Worm (Caenorhabditis elegans): ENCODE measurements around the gene dmsr-16.

dmsr-16 gene

ce11 chrV:6838599-6838998, 29.7 kb upstream of the dmsr-16 start, which contains the start of gene T15B7.15:
Gene T15B7.15 (minus strand): TSS chrV:6838665.
- TF ChIP-seq pha-4 (tag; optimal IDR thresholded peaks at IDR 0.05), result no peak
- TF ChIP-seq lin-32 (GFP tag; optimal IDR thresholded peaks at IDR 0.05), result no peak
- no peak for TF ChIP-seq unc-39 (tag; optimal IDR thresholded peaks at IDR 0.05)
- no peak for TF ChIP-seq elt-1 (tag; optimal IDR thresholded peaks at IDR 0.05; ENCODE audit: borderline replicate concordance, insufficient read depth)
- TF ChIP-seq mab-5 (tag; optimal IDR thresholded peaks at IDR 0.05), result no peak
- no peak for TF ChIP-seq hlh-1 (tag; optimal IDR thresholded peaks at IDR 0.05)
- no peak for TF ChIP-seq unc-62 (GFP tag; optimal IDR thresholded peaks at IDR 0.05)
- TF ChIP-seq zip-8 (tag; optimal IDR thresholded peaks at IDR 0.05), result no peak
- no peak for TF ChIP-seq lsy-2 (tag; optimal IDR thresholded peaks at IDR 0.05)
- no peak for TF ChIP-seq M03D4.4 (tag; optimal IDR thresholded peaks at IDR 0.05)
- no peak for TF ChIP-seq mls-2 (tag; optimal IDR thresholded peaks at IDR 0.05)
- no peak for TF ChIP-seq sem-2 (GFP tag; optimal IDR thresholded peaks at IDR 0.05)
- TF ChIP-seq lin-13 (tag; optimal IDR thresholded peaks at IDR 0.05), result no peak
- TF ChIP-seq ceh-43 (GFP tag; optimal IDR thresholded peaks at IDR 0.05), result no peak
- TF ChIP-seq cnd-1 (tag; optimal IDR thresholded peaks at IDR 0.05), result no peak
- no peak for TF ChIP-seq ceh-39 (tag; optimal IDR thresholded peaks at IDR 0.05)
- TF ChIP-seq tbx-8 (GFP tag; optimal IDR thresholded peaks at IDR 0.05), result no peak
- TF ChIP-seq drap-1 (GFP tag; optimal IDR thresholded peaks at IDR 0.05), result no peak
- no peak for TF ChIP-seq sptf-1 (tag; optimal IDR thresholded peaks at IDR 0.05)
- TF ChIP-seq mep-1 (tag; optimal IDR thresholded peaks at IDR 0.05), result no peak

DNA sequence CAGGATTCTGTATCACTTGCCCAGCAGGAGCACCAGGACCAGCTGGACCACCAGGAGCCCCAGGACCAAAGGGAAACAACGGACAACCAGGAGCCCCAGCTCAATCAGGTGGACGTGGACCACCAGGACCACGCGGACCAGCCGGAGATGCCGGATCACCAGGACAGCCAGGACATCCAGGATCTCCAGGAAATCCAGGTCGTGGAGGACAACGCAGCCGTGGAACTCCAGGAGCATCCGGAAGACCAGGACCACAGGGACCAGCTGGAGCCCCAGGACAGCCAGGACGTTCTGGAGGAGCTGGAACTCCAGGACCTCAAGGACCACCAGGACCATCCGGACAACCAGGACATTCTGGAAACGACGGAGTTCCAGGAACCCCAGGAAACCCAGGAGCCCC, 27.2 kb upstream of the dmsr-16 start:
- no peak for TF ChIP-seq snpc-4 (tag; optimal IDR thresholded peaks at IDR 0.05)
- no peak for TF ChIP-seq blmp-1 (tag; optimal IDR thresholded peaks at IDR 0.05)
- TF ChIP-seq zip-8 (tag; optimal IDR thresholded peaks at IDR 0.05), result no peak
- no peak for TF ChIP-seq ceh-43 (GFP tag; optimal IDR thresholded peaks at IDR 0.05)
- no peak for TF ChIP-seq elt-3 (tag; optimal IDR thresholded peaks at IDR 0.05)
- TF ChIP-seq bed-3 (GFP tag; optimal IDR thresholded peaks at IDR 0.05), result no peak
- no peak for TF ChIP-seq ham-2 (GFP tag; optimal IDR thresholded peaks at IDR 0.05)
- TF ChIP-seq lin-32 (GFP tag; optimal IDR thresholded peaks at IDR 0.05), result no peak
- no peak for TF ChIP-seq nhr-28 (tag; optimal IDR thresholded peaks at IDR 0.05)
- TF ChIP-seq flh-1 (GFP tag; optimal IDR thresholded peaks at IDR 0.05), result no peak
- TF ChIP-seq ces-1 (GFP tag; optimal IDR thresholded peaks at IDR 0.05), result no peak
- no peak for TF ChIP-seq unc-120 (tag; optimal IDR thresholded peaks at IDR 0.05; ENCODE audit: poor library complexity, severe bottlenecking)
- TF ChIP-seq mep-1 (tag; optimal IDR thresholded peaks at IDR 0.05), result no peak
- no peak for TF ChIP-seq ceh-83 (GFP tag; optimal IDR thresholded peaks at IDR 0.05)

DNA sequence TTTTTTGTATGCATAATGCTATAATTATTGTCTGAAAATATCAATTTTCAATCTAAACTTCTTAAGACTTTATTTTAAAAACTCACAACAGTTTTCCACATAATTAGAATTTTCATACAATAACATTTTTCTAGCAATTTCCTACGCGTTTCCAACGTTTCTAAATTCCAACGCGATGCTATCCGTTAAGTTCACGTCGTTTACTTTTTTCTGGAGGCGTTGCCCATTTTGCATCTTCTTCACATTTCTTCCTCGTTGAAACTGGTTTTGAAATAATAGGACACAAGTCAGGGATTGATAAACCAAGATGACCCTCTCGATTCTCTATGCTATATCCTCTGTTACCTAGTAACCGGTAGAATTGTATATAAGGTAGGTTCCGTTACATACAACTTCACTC, 26.4 kb upstream of the dmsr-16 start, which contains the start of the genes T15B7.14 and col-143:
Gene T15B7.14 (minus strand): TSS at position 101 of the 400 bp plus-strand sequence.
Gene col-143 (plus strand): TSS at position 394 of the 400 bp plus-strand sequence.
- TF ChIP-seq nhr-76 (tag; optimal IDR thresholded peaks at IDR 0.05) (no peak), lin-32 (GFP tag; optimal IDR thresholded peaks at IDR 0.05) (no peak), M03D4.4 (tag; optimal IDR thresholded peaks at IDR 0.05) (no peak), mab-5 (tag; optimal IDR thresholded peaks at IDR 0.05) (no peak), drap-1 (GFP tag; optimal IDR thresholded peaks at IDR 0.05) (no peak), cnd-1 (tag; optimal IDR thresholded peaks at IDR 0.05) (no peak), tbx-8 (GFP tag; optimal IDR thresholded peaks at IDR 0.05) (no peak), sptf-1 (tag; optimal IDR thresholded peaks at IDR 0.05) (no peak), sem-2 (GFP tag; optimal IDR thresholded peaks at IDR 0.05) (no peak)

DNA sequence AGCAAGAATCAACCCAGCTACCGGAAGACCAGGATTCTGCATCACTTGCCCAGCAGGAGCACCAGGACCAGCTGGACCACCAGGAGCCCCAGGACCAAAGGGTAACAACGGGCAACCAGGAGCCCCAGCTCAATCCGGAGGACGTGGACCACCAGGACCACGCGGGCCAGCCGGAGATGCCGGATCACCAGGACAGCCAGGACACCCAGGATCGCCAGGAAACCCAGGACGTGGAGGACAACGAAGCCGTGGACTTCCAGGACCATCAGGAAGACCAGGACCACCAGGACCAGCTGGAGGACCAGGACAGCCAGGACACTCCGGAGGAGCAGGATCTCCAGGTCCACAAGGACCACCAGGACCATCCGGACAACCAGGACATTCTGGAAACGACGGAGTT, 22.7 kb upstream of the dmsr-16 start:
- TF ChIP-seq unc-120 (tag; optimal IDR thresholded peaks at IDR 0.05; ENCODE audit: poor library complexity, severe bottlenecking) (no peak), nhr-76 (tag; optimal IDR thresholded peaks at IDR 0.05) (no peak), nhr-2 (tag; optimal IDR thresholded peaks at IDR 0.05) (no peak), nhr-28 (tag; optimal IDR thresholded peaks at IDR 0.05) (no peak)

DNA sequence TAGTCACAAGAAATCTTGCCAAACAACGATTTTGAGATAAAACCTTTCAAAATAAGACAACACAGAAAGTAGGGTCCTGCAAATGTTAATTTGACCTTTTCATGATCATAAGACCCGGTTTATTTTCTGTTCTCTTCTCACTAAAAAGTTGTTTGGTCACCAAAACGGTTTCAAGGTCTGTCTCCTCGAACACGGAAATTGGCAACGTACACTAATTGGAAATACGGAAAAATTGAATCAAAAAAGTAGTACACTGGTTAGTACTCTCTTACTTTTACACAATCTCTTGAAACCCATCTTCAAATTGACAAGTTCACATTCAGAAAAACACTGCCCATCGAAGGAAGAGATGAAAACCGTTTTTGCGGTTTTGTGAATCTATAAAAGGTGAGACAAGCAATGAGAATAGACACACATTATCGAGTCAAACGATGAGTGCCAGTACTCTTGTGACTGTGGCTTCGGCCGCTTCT, 21.9 kb upstream of the dmsr-16 start, which contains the start of gene col-142:
Gene col-142 (plus strand): TSS at position 423 of the 473 bp plus-strand sequence.
- TF ChIP-seq cnd-1 (tag; optimal IDR thresholded peaks at IDR 0.05) (no peak), lsy-2 (tag; optimal IDR thresholded peaks at IDR 0.05) (no peak), nhr-76 (tag; optimal IDR thresholded peaks at IDR 0.05) (no peak), ceh-39 (tag; optimal IDR thresholded peaks at IDR 0.05) (no peak), lin-13 (tag; optimal IDR thresholded peaks at IDR 0.05) (no peak), ceh-43 (GFP tag; optimal IDR thresholded peaks at IDR 0.05) (no peak), elt-1 (tag; optimal IDR thresholded peaks at IDR 0.05; ENCODE audit: borderline replicate concordance, insufficient read depth) (no peak), bed-3 (GFP tag; optimal IDR thresholded peaks at IDR 0.05) (no peak), nhr-2 (tag; optimal IDR thresholded peaks at IDR 0.05) (no peak), mep-1 (tag; optimal IDR thresholded peaks at IDR 0.05) (no peak), tbx-8 (GFP tag; optimal IDR thresholded peaks at IDR 0.05) (no peak), mab-5 (tag; optimal IDR thresholded peaks at IDR 0.05) (no peak), unc-120 (tag; optimal IDR thresholded peaks at IDR 0.05; ENCODE audit: poor library complexity, severe bottlenecking) (no peak)
